Fruit fly (Drosophila melanogaster): Measurements from ENCODE around the gene skl.
"Not testable (repeated sequence)": the region's sequence is repeated elsewhere in the genome, so short reads cannot be mapped to it uniquely, and the experiment has no call there.

DNA sequence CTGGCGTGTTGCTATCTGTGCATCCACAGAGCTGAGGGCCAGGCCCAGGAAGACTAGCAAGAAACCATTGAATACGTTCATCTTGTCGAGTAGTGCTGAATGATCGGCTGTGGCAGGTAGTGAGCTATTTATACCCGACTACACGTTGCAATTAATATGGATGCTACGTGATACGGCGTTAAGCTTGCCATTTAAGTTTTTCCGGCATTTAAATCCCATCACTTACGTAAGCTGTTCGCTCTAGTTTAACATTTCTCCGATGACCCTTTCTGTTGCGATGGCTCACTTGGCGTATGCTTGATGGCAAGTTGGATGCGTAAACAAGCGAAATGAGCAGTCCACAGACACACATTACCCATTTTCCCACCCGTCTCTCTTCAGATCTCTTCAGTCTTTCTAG lies 32.5 kb upstream of the skl start, which contains the start of gene Met75Ca:
- TF ChIP-seq ttk, psq, Myc (optimal IDR thresholded peaks at IDR 0.05): not testable (repeated sequence)
